Worm (Caenorhabditis elegans) whole organism, midembryonic: ENCODE measurements around the gene mdt-21.

Experiments used
- flt-1 ChIP-seq: fragments of 200-800 bp; sonication (Bioruptor generic); IDR thresholded peaks from 2 replicates; pipeline ENCODE4 v1.3.6; 2022; ENCODE audit warnings: missing genetic modification characterization, missing compliant biosample characterization
- ref-1 ChIP-seq: fragments of 200-800 bp; sonication (Bioruptor generic); conservative IDR thresholded peaks from 2 replicates; pipeline ENCODE4 v1.3.6; 2022; ENCODE audit warnings: missing genetic modification reagents, missing genetic modification characterization, missing compliant biosample characterization
- ztf-29 ChIP-seq: fragments of 200-800 bp; sonication (Bioruptor generic); IDR thresholded peaks from 2 replicates; pipeline ENCODE4 v1.3.6; 2022; ENCODE audit warnings: missing genetic modification reagents, missing genetic modification characterization, missing compliant biosample characterization

- TF ChIP-seq ref-1 (GFP tag; lab: Robert Waterston, UW), result no peak
- TF ChIP-seq ztf-29 (GFP tag; lab: Robert Waterston, UW), result no peak
- TF ChIP-seq flt-1 (GFP tag; lab: Robert Waterston, UW), result no peak
These were observed 30.0 kb downstream of the mdt-21 start, which contains the start of gene C18D11.10 for ce11 chrIII:11807418-11807817.
